Fruit fly (Drosophila melanogaster) whole organism, embryonic: ENCODE measurements around the gene mus302.

ENCODE experiments used
- Atf3 ChIP-seq: fragments of 200-800 bp; sonication (Bioruptor generic); optimal IDR thresholded peaks from 3 replicates; lab custom pipeline; 2016; ENCODE audit warnings: missing biosample characterization, missing genetic modification characterization
- CG10267 ChIP-seq: fragments of 200-800 bp; sonication (Bioruptor generic); optimal IDR thresholded peaks from 2 replicates; lab custom pipeline; 2018; ENCODE audit warnings: missing biosample characterization, mild to moderate bottlenecking, missing genetic modification characterization, moderate library complexity
- CG12071 ChIP-seq: fragments of 200-800 bp; sonication (Bioruptor generic); optimal IDR thresholded peaks from 3 replicates; lab custom pipeline; 2018; ENCODE audit warnings: missing biosample characterization, mild to moderate bottlenecking, missing genetic modification characterization
- CG15073 ChIP-seq: fragments of 200-800 bp; sonication (Bioruptor generic); optimal IDR thresholded peaks from 2 replicates; lab custom pipeline; 2016; ENCODE audit warnings: missing biosample characterization, missing genetic modification characterization
- CG1603 ChIP-seq: fragments of 200-800 bp; sonication (Bioruptor generic); optimal IDR thresholded peaks from 2 replicates; lab custom pipeline; 2019; ENCODE audit warnings: missing biosample characterization, mild to moderate bottlenecking, missing genetic modification characterization, moderate library complexity
- CG17359 ChIP-seq: fragments of 200-800 bp; sonication (Bioruptor generic); optimal IDR thresholded peaks from 3 replicates; lab custom pipeline; 2018; ENCODE audit warnings: missing biosample characterization, mild to moderate bottlenecking, missing genetic modification characterization, moderate library complexity
- CG17361 ChIP-seq: fragments of 200-800 bp; sonication (Bioruptor generic); IDR thresholded peaks from 3 replicates; pipeline ENCODE4 v1.3.6; 2022; ENCODE audit warnings: missing biosample characterization, missing genetic modification characterization
- CG17385 ChIP-seq: fragments of 200-800 bp; sonication (Bioruptor generic); optimal IDR thresholded peaks from 3 replicates; lab custom pipeline; 2018; ENCODE audit warnings: missing biosample characterization, mild to moderate bottlenecking, missing genetic modification characterization
- CG1832 ChIP-seq: fragments of 200-800 bp; sonication (Bioruptor generic); optimal IDR thresholded peaks from 2 replicates; lab custom pipeline; 2017; ENCODE audit warnings: missing biosample characterization, mild to moderate bottlenecking, missing genetic modification characterization, inconsistent platforms
- CG2199 ChIP-seq: fragments of 200-800 bp; sonication (Bioruptor generic); IDR thresholded peaks from 3 replicates; pipeline ENCODE4 v1.3.6; 2022; ENCODE audit warnings: missing biosample characterization, missing genetic modification characterization
- CG4617 ChIP-seq: fragments of 200-800 bp; sonication (Bioruptor generic); optimal IDR thresholded peaks from 3 replicates; lab custom pipeline; 2016; ENCODE audit warnings: missing biosample characterization, missing genetic modification characterization, borderline replicate concordance
- CG4707 ChIP-seq: fragments of 200-800 bp; sonication (Bioruptor generic); optimal IDR thresholded peaks from 2 replicates; lab custom pipeline; 2018; ENCODE audit warnings: missing biosample characterization, mild to moderate bottlenecking, missing genetic modification characterization, moderate library complexity
- CG7271 ChIP-seq: fragments of 200-800 bp; sonication (Bioruptor generic); optimal IDR thresholded peaks from 2 replicates; lab custom pipeline; 2018; ENCODE audit warnings: missing biosample characterization, mild to moderate bottlenecking, missing genetic modification characterization, moderate library complexity
- CG7987 ChIP-seq: fragments of 200-800 bp; sonication (Bioruptor generic); optimal IDR thresholded peaks from 2 replicates; lab custom pipeline; 2018; ENCODE audit warnings: missing biosample characterization, mild to moderate bottlenecking, missing genetic modification characterization, moderate library complexity
- Chrac-16 ChIP-seq: fragments of 200-800 bp; sonication (Bioruptor generic); optimal IDR thresholded peaks from 3 replicates; lab custom pipeline; 2016; ENCODE audit warnings: missing biosample characterization, missing genetic modification characterization
- D ChIP-seq, 2 experiments: fragments of 200-800 bp in 1 of 2; fragments of >200 bp in 1 of 2; sonication (Bioruptor generic) in 1 of 2; optimal IDR thresholded peaks; 2 replicates in 1 of 2; 3 replicates in 1 of 2; lab custom pipeline; 2017; ENCODE audit warnings: mild to moderate bottlenecking in 1 of 2, missing biosample characterization in 1 of 2, missing genetic modification characterization in 1 of 2, missing genetic modification reagents in 1 of 2
- D19A ChIP-seq: fragments of 200-800 bp; optimal IDR thresholded peaks from 3 replicates; lab custom pipeline; 2019; ENCODE audit warnings: missing biosample characterization, mild to moderate bottlenecking, missing genetic modification characterization, moderate library complexity
- Dip2 ChIP-seq: fragments of 200-800 bp; sonication (Bioruptor generic); IDR thresholded peaks from 2 replicates; pipeline ENCODE4 v1.3.6; 2022; ENCODE audit warnings: missing biosample characterization, missing genetic modification characterization
- Doc3 ChIP-seq: fragments of 200-800 bp; sonication (Bioruptor generic); IDR thresholded peaks from 3 replicates; pipeline ENCODE4 v1.3.6; 2022; ENCODE audit warnings: missing biosample characterization, missing genetic modification characterization; ENCODE audit not compliant: partially characterized antibody
- E2f2 ChIP-seq: fragments of 200-800 bp; sonication (Bioruptor generic); IDR thresholded peaks from 2 replicates; pipeline ENCODE4 v1.3.6; 2022; ENCODE audit warnings: missing biosample characterization, missing genetic modification characterization
- Eip74EF ChIP-seq, 2 experiments: fragments of 200-800 bp in 1 of 2; fragments of >200 bp in 1 of 2; sonication (Bioruptor generic) in 1 of 2; optimal IDR thresholded peaks; 2 replicates each; lab custom pipeline; 2017 to 2019; ENCODE audit warnings: missing biosample characterization in 2 of 2, missing genetic modification characterization in 2 of 2, mild to moderate bottlenecking in 1 of 2, moderate library complexity in 1 of 2
- Fer2 ChIP-seq: fragments of 200-800 bp; sonication (Bioruptor generic); optimal IDR thresholded peaks from 2 replicates; lab custom pipeline; 2018; ENCODE audit warnings: missing biosample characterization, mild to moderate bottlenecking, missing genetic modification characterization, moderate library complexity
- Gsc ChIP-seq: fragments of 200-800 bp; sonication (Bioruptor generic); IDR thresholded peaks from 2 replicates; pipeline ENCODE4 v1.3.6; 2022; ENCODE audit warnings: missing biosample characterization, missing genetic modification characterization
- HLH4C ChIP-seq: fragments of 200-800 bp; sonication (Bioruptor generic); IDR thresholded peaks from 3 replicates; pipeline ENCODE4 v1.3.6; 2022; ENCODE audit warnings: missing biosample characterization, missing genetic modification characterization; ENCODE audit not compliant: partially characterized antibody
- Hey ChIP-seq: fragments of 200-800 bp; sonication (Bioruptor generic); optimal IDR thresholded peaks from 3 replicates; lab custom pipeline; 2018; ENCODE audit warnings: missing biosample characterization, mild to moderate bottlenecking, missing genetic modification characterization
- Lhr ChIP-seq: fragments of 200-800 bp; sonication (Bioruptor generic); optimal IDR thresholded peaks from 3 replicates; lab custom pipeline; 2017; ENCODE audit warnings: mild to moderate bottlenecking, missing biosample characterization, missing genetic modification reagents, missing genetic modification characterization
- Six4 ChIP-seq: fragments of 200-800 bp; sonication (Bioruptor generic); optimal IDR thresholded peaks from 2 replicates; lab custom pipeline; 2016; ENCODE audit warnings: missing biosample characterization, missing genetic modification characterization
- bbx ChIP-seq: fragments of 200-800 bp; sonication (Bioruptor generic); IDR thresholded peaks from 2 replicates; pipeline ENCODE4 v1.3.6; 2022; ENCODE audit warnings: missing biosample characterization, missing genetic modification characterization; ENCODE audit not compliant: partially characterized antibody
- bcd ChIP-seq: fragments of 200-800 bp; sonication (Bioruptor generic); optimal IDR thresholded peaks from 2 replicates; lab custom pipeline; 2017; ENCODE audit warnings: missing biosample characterization, mild to moderate bottlenecking, missing genetic modification characterization
- bsh ChIP-seq, 2 experiments: fragments of 200-800 bp; sonication (Bioruptor generic); optimal IDR thresholded peaks; 2 replicates each; lab custom pipeline; 2017 to 2018; ENCODE audit warnings: mild to moderate bottlenecking in 2 of 2, missing biosample characterization in 2 of 2, missing genetic modification characterization in 2 of 2, moderate library complexity in 1 of 2
- chm ChIP-seq: fragments of 200-800 bp; sonication (Bioruptor generic); IDR thresholded peaks from 2 replicates; pipeline ENCODE4 v1.3.6; 2022; ENCODE audit warnings: missing biosample characterization, missing genetic modification characterization
- dmrt11E ChIP-seq: fragments of 200-800 bp; sonication (Bioruptor generic); optimal IDR thresholded peaks from 3 replicates; lab custom pipeline; 2018; ENCODE audit warnings: missing biosample characterization, mild to moderate bottlenecking, missing genetic modification characterization, moderate library complexity
- gsb ChIP-seq: fragments of 200-800 bp; sonication (Bioruptor generic); IDR thresholded peaks from 2 replicates; pipeline ENCODE4 v1.3.6; 2022; ENCODE audit warnings: missing biosample characterization, missing genetic modification characterization
- her ChIP-seq: fragments of 200-800 bp; sonication (Bioruptor generic); optimal IDR thresholded peaks from 2 replicates; lab custom pipeline; 2016; ENCODE audit warnings: missing biosample characterization, missing genetic modification characterization
- lmd ChIP-seq: fragments of 200-800 bp; sonication (Bioruptor generic); IDR thresholded peaks from 2 replicates; pipeline ENCODE4 v1.3.6; 2022; ENCODE audit warnings: missing biosample characterization, missing genetic modification characterization
- mirr ChIP-seq: fragments of 200-800 bp; sonication (Bioruptor generic); optimal IDR thresholded peaks from 3 replicates; lab custom pipeline; 2018; ENCODE audit warnings: missing biosample characterization, mild to moderate bottlenecking, missing genetic modification characterization
- org-1 ChIP-seq: fragments of 200-800 bp; sonication (Bioruptor generic); optimal IDR thresholded peaks from 2 replicates; lab custom pipeline; 2017; ENCODE audit warnings: missing biosample characterization, missing genetic modification characterization
- phol ChIP-seq: fragments of 200-800 bp; sonication (Bioruptor generic); optimal IDR thresholded peaks from 3 replicates; lab custom pipeline; 2018; ENCODE audit warnings: missing biosample characterization, mild to moderate bottlenecking, missing genetic modification characterization, moderate library complexity
- pum ChIP-seq: fragments of 200-800 bp; sonication (Bioruptor generic); optimal IDR thresholded peaks from 2 replicates; lab custom pipeline; 2016; ENCODE audit warnings: missing biosample characterization, missing genetic modification characterization
- repo ChIP-seq: fragments of 200-800 bp; sonication (Bioruptor generic); optimal IDR thresholded peaks from 2 replicates; lab custom pipeline; 2016; ENCODE audit warnings: missing biosample characterization, missing genetic modification characterization
- row ChIP-seq: fragments of 200-800 bp; sonication (Bioruptor generic); IDR thresholded peaks from 3 replicates; pipeline ENCODE4 v1.3.6; 2022; ENCODE audit warnings: missing biosample characterization, missing genetic modification characterization
- sens ChIP-seq: fragments of 200-800 bp; sonication (Bioruptor generic); peaks from one replicate; lab custom pipeline; 2016; ENCODE audit warnings: missing biosample characterization, missing genetic modification characterization
- tgo ChIP-seq: fragments of 200-800 bp; sonication (Bioruptor generic); IDR thresholded peaks from 3 replicates; pipeline ENCODE4 v1.3.6; 2022; ENCODE audit warnings: missing biosample characterization, missing genetic modification characterization
- tll ChIP-seq, 2 experiments: fragments of 200-800 bp in 1 of 2; fragments of >200 bp in 1 of 2; sonication (Bioruptor generic) in 1 of 2; optimal IDR thresholded peaks; 2 replicates each; lab custom pipeline; 2017 to 2019; ENCODE audit warnings: missing biosample characterization in 2 of 2, missing genetic modification characterization in 2 of 2, mild to moderate bottlenecking in 1 of 2, moderate library complexity in 1 of 2
- unpg ChIP-seq: fragments of 200-800 bp; sonication (Bioruptor generic); optimal IDR thresholded peaks from 3 replicates; lab custom pipeline; 2018; ENCODE audit warnings: missing biosample characterization, mild to moderate bottlenecking, missing genetic modification characterization, moderate library complexity
- vvl ChIP-seq: fragments of 200-800 bp; sonication (Bioruptor generic); IDR thresholded peaks from 2 replicates; pipeline ENCODE4 v1.3.6; 2022; ENCODE audit warnings: missing biosample characterization, missing genetic modification characterization

mus302 gene

DNA sequence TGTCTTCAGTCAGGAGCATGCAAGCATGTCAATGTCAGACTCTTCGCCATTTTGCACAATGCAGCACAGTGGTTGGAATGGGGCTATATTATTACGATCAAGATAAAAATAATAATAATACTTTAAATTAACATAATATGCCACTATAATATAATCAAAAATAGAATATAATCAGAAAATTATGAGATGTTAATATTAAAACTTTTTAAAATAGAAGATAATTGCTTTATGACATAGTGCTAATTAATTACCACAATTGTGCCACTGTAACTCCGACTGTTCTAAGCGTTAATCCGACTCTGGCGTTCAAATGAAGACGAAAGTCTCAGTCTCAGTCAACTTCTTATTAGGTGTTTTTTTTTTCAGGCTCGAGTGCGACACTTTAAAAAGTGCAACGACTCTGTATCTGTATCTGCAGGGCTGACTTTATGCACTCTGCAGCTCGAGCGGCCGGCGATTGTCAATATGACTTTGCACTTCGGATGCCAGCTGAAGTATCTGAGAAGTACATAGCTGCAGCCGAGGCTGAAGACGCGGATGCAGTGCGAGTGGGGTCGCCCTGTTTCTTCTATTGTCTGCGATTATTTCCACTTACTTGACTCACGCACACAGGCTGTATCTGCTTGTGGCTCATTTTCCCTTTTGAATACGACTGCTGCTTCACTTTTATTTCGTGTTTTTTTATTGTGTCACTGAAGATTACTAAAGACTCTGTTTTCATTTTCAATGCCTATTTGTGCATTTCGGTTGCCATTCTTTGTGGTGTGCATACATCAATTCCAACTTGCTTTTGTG, 17.1 kb downstream of the mus302 start (continued):
- TF ChIP-seq CG2199 (GFP tag; lab: Robert Waterston, UW) (peak; percentile 84; the same call in 1 of the 3 replicates), dmrt11E (tag; lab: Kevin White, UChicago) (peak; percentile 18), CG12071 (no peak), bbx (GFP tag; lab: Robert Waterston, UW) (no peak), Chrac-16 (GFP tag; lab: Kevin White, UChicago) (no peak), D (optimal IDR thresholded peaks at IDR 0.05; lab: Kevin White, UChicago) (peak; percentile 58), D (GFP tag; optimal IDR thresholded peaks at IDR 0.05; lab: Kevin White, UChicago) (no peak), CG17361 (GFP tag; lab: Robert Waterston, UW) (no peak), tll (GFP tag; optimal IDR thresholded peaks at IDR 0.05; lab: Kevin White, UChicago) (peak in 1 of 2 experiments; percentile 7), Dip2 (GFP tag; lab: Robert Waterston, UW) (no peak), phol (tag; lab: Kevin White, UChicago) (peak; percentile 4), Lhr (GFP tag; lab: Kevin White, UChicago) (no peak), sens (GFP tag; lab: Kevin White, UChicago) (peak; percentile 1)
- TF ChIP-seq, all 482 proteins: peak for 10

DNA sequence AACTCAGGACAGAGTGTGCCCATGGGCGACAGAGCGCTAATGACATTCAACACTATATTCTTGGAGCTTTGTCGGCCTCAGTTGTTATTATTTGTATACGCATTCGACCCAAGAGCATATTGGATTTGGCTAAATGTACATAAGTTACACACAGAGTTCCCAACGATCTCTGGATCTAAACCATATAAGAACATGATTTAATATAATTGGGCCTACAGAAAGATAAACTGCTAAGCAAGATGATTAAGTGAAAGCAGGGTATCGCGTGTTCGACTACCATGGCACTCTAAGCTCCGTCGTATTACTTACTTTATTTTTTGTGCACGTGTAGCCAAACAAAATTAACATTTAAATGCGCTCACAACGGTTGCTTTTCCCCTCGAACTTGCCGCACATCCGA, 19.3 kb downstream of the mus302 start:
- TF ChIP-seq Six4 (GFP tag; lab: Kevin White, UChicago): no peak
- TF ChIP-seq CG4707 (GFP tag; lab: Kevin White, UChicago): no peak
- no peak for TF ChIP-seq Gsc (GFP tag; lab: Robert Waterston, UW)
- TF ChIP-seq bcd (GFP tag; lab: Kevin White, UChicago): peak; percentile 9
- peak in 1 of 2 experiments; percentile 1 for TF ChIP-seq Eip74EF (GFP tag; optimal IDR thresholded peaks at IDR 0.05; lab: Kevin White, UChicago)
- TF ChIP-seq unpg (GFP tag; lab: Kevin White, UChicago): peak; percentile 46
- peak; percentile 69 for TF ChIP-seq CG1603 (tag; lab: Kevin White, UChicago)
- TF ChIP-seq Fer2: no peak
- peak; percentile 46 for TF ChIP-seq CG17359 (tag; lab: Kevin White, UChicago)
- peak; percentile 31 for TF ChIP-seq pum (GFP tag; lab: Kevin White, UChicago)
- TF ChIP-seq CG10267: peak; percentile 14
- TF ChIP-seq Atf3 (GFP tag; lab: Kevin White, UChicago): no peak
- TF ChIP-seq Hey (tag; lab: Kevin White, UChicago): peak; percentile 8
- no peak for TF ChIP-seq mirr (GFP tag; lab: Kevin White, UChicago)
- no peak for TF ChIP-seq CG7987 (GFP tag; lab: Kevin White, UChicago)
- peak; percentile 39 for TF ChIP-seq D19A (tag; lab: Kevin White, UChicago)
- TF ChIP-seq vvl (GFP tag; lab: Robert Waterston, UW): peak; percentile 39; the same call in 1 of the 2 replicates
- no peak for TF ChIP-seq E2f2 (GFP tag; lab: Robert Waterston, UW)
- TF ChIP-seq her (GFP tag; lab: Kevin White, UChicago): no peak
- no peak for TF ChIP-seq CG7271 (tag; lab: Kevin White, UChicago)
- no peak; the same call in 2 of the 3 replicates for TF ChIP-seq tgo
- TF ChIP-seq gsb (GFP tag; lab: Robert Waterston, UW): no peak
- peak; percentile 48; the same call in 1 of the 2 replicates for TF ChIP-seq lmd
- TF ChIP-seq tll (GFP tag; optimal IDR thresholded peaks at IDR 0.05; lab: Kevin White, UChicago): no peak
- no peak for TF ChIP-seq Doc3 (GFP tag; lab: Robert Waterston, UW)
- no peak for TF ChIP-seq CG1832 (GFP tag; lab: Kevin White, UChicago)
- no peak for TF ChIP-seq HLH4C (GFP tag; lab: Robert Waterston, UW)
- peak; percentile 67 for TF ChIP-seq row (GFP tag; lab: Robert Waterston, UW)
- peak; percentile 48; the same call in 1 of the 2 replicates for TF ChIP-seq chm
- no peak for TF ChIP-seq org-1 (GFP tag; lab: Kevin White, UChicago)
- TF ChIP-seq CG15073 (GFP tag; lab: Kevin White, UChicago): no peak
- no peak for TF ChIP-seq repo (GFP tag; lab: Kevin White, UChicago)
- peak in 1 of 2 experiments; percentile 81 for TF ChIP-seq bsh (GFP tag; optimal IDR thresholded peaks at IDR 0.05; lab: Kevin White, UChicago)
- TF ChIP-seq CG17385 (GFP tag; lab: Kevin White, UChicago): peak; percentile 27
- no peak for TF ChIP-seq CG4617 (GFP tag; lab: Kevin White, UChicago)
